Fruit fly (Drosophila melanogaster): ENCODE measurements around the gene CG18823.

The CG18823 gene

DNA sequence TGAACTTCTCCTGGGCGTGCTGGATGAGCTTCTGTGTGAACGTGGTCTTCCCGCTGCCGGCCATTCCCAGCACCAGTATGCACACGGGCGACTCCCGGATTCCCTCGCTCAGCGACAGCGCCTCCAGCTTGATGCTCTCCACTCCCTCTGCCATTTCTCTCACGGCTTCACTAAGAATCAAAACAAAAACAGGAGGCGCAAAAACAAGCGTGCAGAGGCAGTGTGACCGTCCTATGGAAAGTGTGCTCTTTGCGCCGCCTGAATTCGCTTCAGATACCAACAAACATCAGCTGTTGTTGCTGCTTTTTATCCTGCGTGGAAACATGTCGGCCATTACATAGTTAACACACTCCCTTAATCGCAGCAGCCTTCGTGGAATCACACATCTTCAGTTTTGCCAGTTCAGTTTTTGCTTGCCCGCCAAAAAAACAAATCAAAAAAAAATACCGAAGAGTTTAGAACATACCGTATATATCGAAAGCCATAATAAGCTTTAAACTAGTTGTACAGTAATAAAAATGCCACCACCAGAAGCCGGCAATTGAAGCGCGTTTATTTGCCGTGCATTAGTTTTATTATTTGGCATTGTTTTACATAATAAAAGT, 49.6 kb upstream of the CG18823 start, which contains the start of the genes CG3704 and mus81 (continued):
- peak; percentile 83 for TF ChIP-seq dm (GFP tag; optimal IDR thresholded peaks at IDR 0.05)
- no peak for TF ChIP-seq gem (tag; optimal IDR thresholded peaks at IDR 0.05)
- TF ChIP-seq CG8478 (optimal IDR thresholded peaks at IDR 0.05): no peak
- TF ChIP-seq CTCF (GFP tag; optimal IDR thresholded peaks at IDR 0.05): peak; percentile 26
- TF ChIP-seq CG3163 (GFP tag; optimal IDR thresholded peaks at IDR 0.05): no peak
- TF ChIP-seq sens (GFP tag): peak; percentile 36
- TF ChIP-seq Pdp1 (GFP tag; optimal IDR thresholded peaks at IDR 0.05): peak in 1 of 2 experiments; percentile 22
- TF ChIP-seq CG2116 (GFP tag; optimal IDR thresholded peaks at IDR 0.05): peak; percentile 47
- peak; percentile 36 for TF ChIP-seq hkb (optimal IDR thresholded peaks at IDR 0.05)
- no peak for TF ChIP-seq hkb (GFP tag; IDR thresholded peaks at IDR 0.05)
- no peak for TF ChIP-seq CG32767 (GFP tag; IDR thresholded peaks at IDR 0.05)
- TF ChIP-seq CG2120 (GFP tag; optimal IDR thresholded peaks at IDR 0.05): peak; percentile 14
- no peak for TF ChIP-seq odd (GFP tag; optimal IDR thresholded peaks at IDR 0.05)
- TF ChIP-seq ssp (GFP tag; IDR thresholded peaks at IDR 0.05): peak; percentile 39; the same call in 1 of the 2 replicates
- 0 out of 2 replicates have a peak, but pooled peaks have one; percentile 10 for TF ChIP-seq Adf1 (GFP tag; IDR thresholded peaks at IDR 0.05)
- TF ChIP-seq CG10431 (GFP tag; optimal IDR thresholded peaks at IDR 0.05): no peak
- TF ChIP-seq CG2129 (GFP tag; IDR thresholded peaks at IDR 0.05; ENCODE audit: partially characterized antibody): 0 out of 2 replicates have a peak, but pooled peaks have one; percentile 12
- no peak for TF ChIP-seq Ravus (GFP tag; IDR thresholded peaks at IDR 0.05)
- no peak for TF ChIP-seq CG15696 (tag; optimal IDR thresholded peaks at IDR 0.05)
- no peak for TF ChIP-seq CG2199 (GFP tag; IDR thresholded peaks at IDR 0.05)
- no peak for TF ChIP-seq ind (GFP tag; optimal IDR thresholded peaks at IDR 0.05)
- TF ChIP-seq CG9797 (GFP tag; optimal IDR thresholded peaks at IDR 0.05): peak; percentile 87
- TF ChIP-seq CG14710 (tag; optimal IDR thresholded peaks at IDR 0.05): peak; percentile 45
- TF ChIP-seq gsb-n (tag; optimal IDR thresholded peaks at IDR 0.05): peak; percentile 2
- TF ChIP-seq sd (tag; optimal IDR thresholded peaks at IDR 0.05): no peak
- TF ChIP-seq Oli (tag; optimal IDR thresholded peaks at IDR 0.05): no peak
- TF ChIP-seq Lhr (GFP tag; optimal IDR thresholded peaks at IDR 0.05): peak; percentile 39
- peak; percentile 10 for TF ChIP-seq Ets65A (GFP tag)
- TF ChIP-seq eve (GFP tag; optimal IDR thresholded peaks at IDR 0.05): no peak
- peak; percentile 70 for TF ChIP-seq phol (tag; optimal IDR thresholded peaks at IDR 0.05)
- peak; percentile 46 for TF ChIP-seq hbn (GFP tag; IDR thresholded peaks at IDR 0.05; ENCODE audit: partially characterized antibody)
- no peak for TF ChIP-seq CG10366 (GFP tag; IDR thresholded peaks at IDR 0.05)
- peak; percentile 45 for TF ChIP-seq nmo (GFP tag; optimal IDR thresholded peaks at IDR 0.05)
- peak; percentile 4 for TF ChIP-seq Hsf (GFP tag; optimal IDR thresholded peaks at IDR 0.05)
- no peak for TF ChIP-seq CG9932 (GFP tag; IDR thresholded peaks at IDR 0.05)
- peak; percentile 16; the same call in 1 of the 2 replicates for TF ChIP-seq slbo (GFP tag; IDR thresholded peaks at IDR 0.05)
- peak; percentile 79 for TF ChIP-seq gfzf (GFP tag; optimal IDR thresholded peaks at IDR 0.05)
- no peak for TF ChIP-seq zfh2 (GFP tag; optimal IDR thresholded peaks at IDR 0.05)
- TF ChIP-seq crp (GFP tag; optimal IDR thresholded peaks at IDR 0.05): peak in 1 of 2 experiments; percentile 79
- TF ChIP-seq CG13287 (GFP tag; IDR thresholded peaks at IDR 0.05; ENCODE audit: partially characterized antibody): peak; percentile 72
- TF ChIP-seq sna (GFP tag; IDR thresholded peaks at IDR 0.05; ENCODE audit: partially characterized antibody): peak; percentile 58; the same call in 1 of the 2 replicates
- peak; percentile 33 for TF ChIP-seq CoRest (tag; optimal IDR thresholded peaks at IDR 0.05)
- TF ChIP-seq Doc3 (GFP tag; IDR thresholded peaks at IDR 0.05; ENCODE audit: partially characterized antibody): peak; percentile 52; the same call in 2 of the 3 replicates
- TF ChIP-seq CG6813 (GFP tag; optimal IDR thresholded peaks at IDR 0.05): no peak
- peak; percentile 72 for TF ChIP-seq CG15514 (GFP tag; optimal IDR thresholded peaks at IDR 0.05)
- TF ChIP-seq trem (tag; optimal IDR thresholded peaks at IDR 0.05): peak; percentile 52
- no peak for TF ChIP-seq crc (GFP tag; optimal IDR thresholded peaks at IDR 0.05)
- TF ChIP-seq inv (GFP tag; IDR thresholded peaks at IDR 0.05; ENCODE audit: partially characterized antibody): peak; percentile 35; the same call in 1 of the 2 replicates
- TF ChIP-seq CG7928 (GFP tag; optimal IDR thresholded peaks at IDR 0.05): peak; percentile 26
- peak; percentile 47 for TF ChIP-seq Myb (GFP tag; optimal IDR thresholded peaks at IDR 0.05)
